Worm (Caenorhabditis elegans) whole organism, mixed stage, embryonic: ENCODE results near the gene chil-17.

Experiments
- blmp-1 ChIP-seq: fragments of 150-350 bp; optimal IDR thresholded peaks from 2 replicates; lab custom pipeline; 2014; ENCODE audit warnings: missing biosample characterization, missing genetic modification characterization
- lsy-2 ChIP-seq: fragments of 150-350 bp; optimal IDR thresholded peaks from 2 replicates; lab custom pipeline; 2014; ENCODE audit warnings: missing biosample characterization, missing genetic modification characterization
- mls-2 ChIP-seq: sonication (generic microtip); optimal IDR thresholded peaks from 2 replicates; lab custom pipeline; 2016; ENCODE audit warnings: mild to moderate bottlenecking, missing genetic modification characterization, moderate library complexity, missing compliant biosample characterization
- nhr-12 ChIP-seq: fragments of 150-350 bp; optimal IDR thresholded peaks from 2 replicates; lab custom pipeline; 2014; ENCODE audit warnings: missing biosample characterization, missing genetic modification characterization
- nhr-76 ChIP-seq: sonication (generic microtip); optimal IDR thresholded peaks from 2 replicates; lab custom pipeline; 2017; ENCODE audit warnings: missing biosample characterization, missing genetic modification characterization
- pha-4 ChIP-seq: fragments of 150-350 bp; optimal IDR thresholded peaks from 2 replicates; lab custom pipeline; 2018; ENCODE audit warnings: missing biosample characterization, missing genetic modification reagents, missing genetic modification characterization
- snpc-4 ChIP-seq: fragments of 150-350 bp; optimal IDR thresholded peaks from 2 replicates; lab custom pipeline; 2014; ENCODE audit warnings: missing biosample characterization, missing genetic modification characterization
- unc-62 ChIP-seq: fragments of 150-350 bp; optimal IDR thresholded peaks from 2 replicates; lab custom pipeline; 2014; ENCODE audit warnings: missing biosample characterization, missing genetic modification reagents, missing genetic modification characterization
- ztf-11 ChIP-seq: fragments of 150-350 bp; optimal IDR thresholded peaks from 2 replicates; lab custom pipeline; 2014; ENCODE audit warnings: missing biosample characterization, missing genetic modification characterization

DNA sequence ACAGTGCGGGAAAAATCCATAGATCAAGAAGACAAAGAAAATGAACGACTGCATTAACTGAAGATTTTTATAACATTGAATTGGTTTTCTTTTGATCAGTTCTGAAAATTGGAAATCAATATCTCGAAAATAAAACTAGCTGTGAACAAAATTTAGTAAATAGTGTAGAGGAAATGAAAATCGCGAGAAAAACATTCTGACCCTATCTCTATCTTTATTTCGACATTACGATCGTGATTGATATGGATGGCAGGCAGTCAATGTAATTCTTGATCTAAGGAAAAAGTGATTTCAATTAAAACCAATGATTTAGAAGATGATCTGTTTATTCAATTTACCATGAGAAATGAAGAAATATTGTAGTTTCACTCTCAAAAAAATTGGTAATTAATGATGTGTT is 4.0 kb downstream of the chil-17 start, which contains the start of gene kin-16:
- no peak for TF ChIP-seq pha-4 (tag; lab: Kevin White, UChicago)
- TF ChIP-seq lsy-2, result no peak
- no peak for TF ChIP-seq unc-62 (GFP tag; lab: Kevin White, UChicago)
- TF ChIP-seq blmp-1 (tag; lab: Kevin White, UChicago), result no peak
- TF ChIP-seq ztf-11, result no peak
- TF ChIP-seq nhr-12 (tag; lab: Kevin White, UChicago), result no peak
- TF ChIP-seq nhr-76 (tag; lab: Kevin White, UChicago), result no peak
- no peak for TF ChIP-seq snpc-4
- no peak for TF ChIP-seq mls-2 (tag; lab: Kevin White, UChicago)
